Worm (Caenorhabditis elegans): ENCODE results near the gene F22E5.17.
"Not testable (repeated sequence)": the region's sequence is repeated elsewhere in the genome, so short reads cannot be mapped to it uniquely, and the experiment has no call there.

ce11 chrII:2665081-2665480, 12.8 kb upstream of the F22E5.17 start, which contains the start of gene F22E5.2:
- TF ChIP-seq pha-4 (tag; optimal IDR thresholded peaks at IDR 0.05); lin-13 (tag; optimal IDR thresholded peaks at IDR 0.05); lsy-2 (tag; optimal IDR thresholded peaks at IDR 0.05); elt-3 (tag; optimal IDR thresholded peaks at IDR 0.05); nhr-76 (tag; optimal IDR thresholded peaks at IDR 0.05); snpc-4 (tag; optimal IDR thresholded peaks at IDR 0.05); blmp-1 (tag; optimal IDR thresholded peaks at IDR 0.05); nhr-2 (tag; optimal IDR thresholded peaks at IDR 0.05); mab-5 (tag; optimal IDR thresholded peaks at IDR 0.05); nhr-28 (tag; optimal IDR thresholded peaks at IDR 0.05); mep-1 (tag; optimal IDR thresholded peaks at IDR 0.05); unc-62 (GFP tag; optimal IDR thresholded peaks at IDR 0.05); lin-32 (GFP tag; optimal IDR thresholded peaks at IDR 0.05): not testable (repeated sequence)
